Fruit fly (Drosophila melanogaster) whole organism, embryonic: ENCODE data around the gene TrpRS.
A peak's percentile ranks its signal among the peaks of the same experiment; 100 is the strongest.

Experiments used
- Adf1 ChIP-seq: fragments of 200-800 bp; sonication (Bioruptor generic); IDR thresholded peaks from 2 replicates; pipeline ENCODE4 v1.3.6; 2022; ENCODE audit warnings: missing biosample characterization, missing genetic modification characterization
- Asciz ChIP-seq: fragments of 200-800 bp; sonication (Bioruptor generic); optimal IDR thresholded peaks from 2 replicates; lab custom pipeline; 2017; ENCODE audit warnings: missing biosample characterization, mild to moderate bottlenecking, missing genetic modification characterization, missing genetic modification reagents
- Blimp-1 ChIP-seq: fragments of 200-800 bp; sonication (Bioruptor generic); optimal IDR thresholded peaks from 3 replicates; lab custom pipeline; 2018; ENCODE audit warnings: missing biosample characterization, missing genetic modification characterization, mild to moderate bottlenecking, moderate library complexity, missing genetic modification reagents
- CG11456 ChIP-seq: fragments of 200-800 bp; sonication (Bioruptor generic); IDR thresholded peaks from 3 replicates; pipeline ENCODE4 v1.3.6; 2022; ENCODE audit warnings: missing biosample characterization, missing genetic modification characterization
- CG12236 ChIP-seq: fragments of 200-800 bp; sonication (Bioruptor generic); optimal IDR thresholded peaks from 2 replicates; lab custom pipeline; 2016; ENCODE audit warnings: missing biosample characterization, missing genetic modification characterization
- CG12659 ChIP-seq: fragments of 200-800 bp; sonication (Bioruptor generic); optimal IDR thresholded peaks from 3 replicates; lab custom pipeline; 2017; ENCODE audit warnings: mild to moderate bottlenecking, missing biosample characterization, missing genetic modification reagents, missing genetic modification characterization
- CG14860 ChIP-seq: fragments of 200-800 bp; sonication (Bioruptor generic); IDR thresholded peaks from 3 replicates; pipeline ENCODE4 v1.3.6; 2022; ENCODE audit warnings: missing biosample characterization, missing genetic modification characterization; ENCODE audit not compliant: partially characterized antibody
- CG15011 ChIP-seq: fragments of 200-800 bp; sonication (Bioruptor generic); optimal IDR thresholded peaks from 3 replicates; lab custom pipeline; 2018; ENCODE audit warnings: missing biosample characterization, mild to moderate bottlenecking, missing genetic modification characterization
- CG15073 ChIP-seq: fragments of 200-800 bp; sonication (Bioruptor generic); optimal IDR thresholded peaks from 2 replicates; lab custom pipeline; 2016; ENCODE audit warnings: missing biosample characterization, missing genetic modification characterization
- CG1529 ChIP-seq: fragments of 200-800 bp; sonication (Bioruptor generic); optimal IDR thresholded peaks from 3 replicates; lab custom pipeline; 2018; ENCODE audit warnings: missing biosample characterization, missing genetic modification characterization
- CG18011 ChIP-seq: fragments of 200-800 bp; sonication (Bioruptor generic); optimal IDR thresholded peaks from 2 replicates; lab custom pipeline; 2017; ENCODE audit warnings: missing biosample characterization, missing genetic modification characterization, mild to moderate bottlenecking, moderate library complexity, missing genotype
- CG2199 ChIP-seq: fragments of 200-800 bp; sonication (Bioruptor generic); IDR thresholded peaks from 3 replicates; pipeline ENCODE4 v1.3.6; 2022; ENCODE audit warnings: missing biosample characterization, missing genetic modification characterization
- CG3281 ChIP-seq: fragments of 200-800 bp; sonication (Bioruptor generic); optimal IDR thresholded peaks from 3 replicates; lab custom pipeline; 2017; ENCODE audit warnings: missing biosample characterization, mild to moderate bottlenecking, missing genetic modification characterization
- CG3407 ChIP-seq: fragments of 200-800 bp; sonication (Bioruptor generic); optimal IDR thresholded peaks from 2 replicates; lab custom pipeline; 2018; ENCODE audit warnings: missing biosample characterization, mild to moderate bottlenecking, missing genetic modification characterization
- CG5953 ChIP-seq: fragments of 200-800 bp; sonication (Bioruptor generic); IDR thresholded peaks from 2 replicates; pipeline ENCODE4 v1.3.6; 2022; ENCODE audit warnings: missing biosample characterization, missing genetic modification characterization
- CG6272 ChIP-seq: fragments of 200-800 bp; sonication (Bioruptor generic); IDR thresholded peaks from 2 replicates; pipeline ENCODE4 v1.3.6; 2022; ENCODE audit warnings: missing biosample characterization, missing genetic modification characterization
- CG6689 ChIP-seq: fragments of 200-800 bp; sonication (Bioruptor generic); IDR thresholded peaks from 2 replicates; pipeline ENCODE4 v1.3.6; 2022; ENCODE audit warnings: missing biosample characterization, missing genetic modification characterization
- CG6813 ChIP-seq: fragments of 200-800 bp; sonication (Bioruptor generic); optimal IDR thresholded peaks from 2 replicates; lab custom pipeline; 2017; ENCODE audit warnings: missing biosample characterization, missing genetic modification characterization, mild to moderate bottlenecking, moderate library complexity, missing genetic modification reagents
- CG7987 ChIP-seq: fragments of 200-800 bp; sonication (Bioruptor generic); optimal IDR thresholded peaks from 2 replicates; lab custom pipeline; 2018; ENCODE audit warnings: missing biosample characterization, mild to moderate bottlenecking, missing genetic modification characterization, moderate library complexity
- CG8089 ChIP-seq: fragments of 200-800 bp; sonication (Bioruptor generic); optimal IDR thresholded peaks from 3 replicates; lab custom pipeline; 2016; ENCODE audit warnings: missing biosample characterization, missing genetic modification characterization
- CG8944 ChIP-seq: fragments of 200-800 bp; sonication (Bioruptor generic); optimal IDR thresholded peaks from 3 replicates; lab custom pipeline; 2016; ENCODE audit warnings: missing biosample characterization, missing genetic modification characterization
- CG9797 ChIP-seq: fragments of 200-800 bp; sonication (Bioruptor generic); optimal IDR thresholded peaks from 3 replicates; lab custom pipeline; 2018; ENCODE audit warnings: missing biosample characterization, mild to moderate bottlenecking, missing genetic modification characterization
- D ChIP-seq, 2 experiments: fragments of 200-800 bp in 1 of 2; fragments of >200 bp in 1 of 2; sonication (Bioruptor generic) in 1 of 2; optimal IDR thresholded peaks; 2 replicates in 1 of 2; 3 replicates in 1 of 2; lab custom pipeline; 2017; ENCODE audit warnings: mild to moderate bottlenecking in 1 of 2, missing biosample characterization in 1 of 2, missing genetic modification characterization in 1 of 2, missing genetic modification reagents in 1 of 2
- Fer2 ChIP-seq: fragments of 200-800 bp; sonication (Bioruptor generic); optimal IDR thresholded peaks from 2 replicates; lab custom pipeline; 2018; ENCODE audit warnings: missing biosample characterization, mild to moderate bottlenecking, missing genetic modification characterization, moderate library complexity
- Hr3 ChIP-seq: fragments of 200-800 bp; sonication (Bioruptor generic); optimal IDR thresholded peaks from 3 replicates; lab custom pipeline; 2016; ENCODE audit warnings: missing biosample characterization, missing genetic modification characterization
- Hr39 ChIP-seq: fragments of >200 bp; optimal IDR thresholded peaks from 2 replicates; lab custom pipeline; 2017
- Sin3A ChIP-seq: fragments of >200 bp; optimal IDR thresholded peaks from 2 replicates; lab custom pipeline; 2018
- Spps ChIP-seq: fragments of 200-800 bp; sonication (Bioruptor generic); optimal IDR thresholded peaks from 2 replicates; lab custom pipeline; 2018; ENCODE audit warnings: missing biosample characterization, mild to moderate bottlenecking, missing genetic modification characterization
- Sry-δ ChIP-seq: fragments of 200-800 bp; sonication (Bioruptor generic); optimal IDR thresholded peaks from 2 replicates; lab custom pipeline; 2016; ENCODE audit warnings: missing biosample characterization, missing genetic modification characterization
- ac ChIP-seq: fragments of 200-800 bp; sonication (Bioruptor generic); optimal IDR thresholded peaks from 3 replicates; lab custom pipeline; 2017; ENCODE audit warnings: missing biosample characterization, mild to moderate bottlenecking, missing genetic modification characterization
- ara ChIP-seq: fragments of 200-800 bp; sonication (Bioruptor generic); IDR thresholded peaks from 2 replicates; pipeline ENCODE4 v1.3.6; 2022; ENCODE audit warnings: missing biosample characterization, missing genetic modification characterization
- ash1 ChIP-seq: fragments of 200-800 bp; sonication (Bioruptor generic); optimal IDR thresholded peaks from 2 replicates; lab custom pipeline; 2018; ENCODE audit warnings: missing biosample characterization, mild to moderate bottlenecking, missing genetic modification characterization
- chif ChIP-seq, 2 experiments: fragments of 200-800 bp; sonication (Bioruptor generic); optimal IDR thresholded peaks; 3 replicates each; lab custom pipeline; 2016; ENCODE audit warnings: missing biosample characterization in 2 of 2, missing genetic modification characterization in 2 of 2
- dm ChIP-seq: fragments of 200-800 bp; sonication (Bioruptor generic); optimal IDR thresholded peaks from 3 replicates; lab custom pipeline; 2016; ENCODE audit warnings: missing biosample characterization, missing genetic modification characterization
- ems ChIP-seq: fragments of 200-800 bp; sonication (Bioruptor generic); optimal IDR thresholded peaks from 3 replicates; lab custom pipeline; 2016; ENCODE audit warnings: missing biosample characterization, missing genetic modification characterization
- ewg ChIP-seq: fragments of 200-800 bp; sonication (Bioruptor generic); optimal IDR thresholded peaks from 3 replicates; lab custom pipeline; 2017; ENCODE audit warnings: mild to moderate bottlenecking, missing biosample characterization, missing genetic modification reagents, missing genetic modification characterization
- fru ChIP-seq: fragments of >200 bp; optimal IDR thresholded peaks from 2 replicates; lab custom pipeline; 2017
- hth ChIP-seq: fragments of >200 bp; optimal IDR thresholded peaks from 2 replicates; lab custom pipeline; 2017; ENCODE audit warnings: inconsistent platforms
- inv ChIP-seq: fragments of 200-800 bp; sonication (Bioruptor generic); IDR thresholded peaks from 2 replicates; pipeline ENCODE4 v1.3.6; 2022; ENCODE audit warnings: missing biosample characterization, missing genetic modification characterization; ENCODE audit not compliant: partially characterized antibody
- otp ChIP-seq: fragments of 200-800 bp; sonication (Bioruptor generic); IDR thresholded peaks from 3 replicates; pipeline ENCODE4, ENCODE4 v1.3.6; 2022; ENCODE audit warnings: missing biosample characterization, missing genetic modification characterization
- p53 ChIP-seq: fragments of 200-800 bp; sonication (Bioruptor generic); optimal IDR thresholded peaks from 2 replicates; lab custom pipeline; 2016; ENCODE audit warnings: missing biosample characterization, missing genetic modification characterization
- prd ChIP-seq, 3 experiments: fragments of >200 bp in 2 of 3; fragments of 200-800 bp in 1 of 3; sonication (Bioruptor generic) in 1 of 3; optimal IDR thresholded peaks in 2 of 3; IDR thresholded peaks in 1 of 3; 2 replicates in 2 of 3; 3 replicates in 1 of 3; pipeline versions ENCODE4 v1.3.6 to Lab custom; 2017 to 2022; ENCODE audit warnings: missing biosample characterization in 1 of 3, missing genetic modification characterization in 1 of 3
- psq ChIP-seq: fragments of 200-800 bp; sonication (Bioruptor generic); optimal IDR thresholded peaks from 2 replicates; lab custom pipeline; 2017; ENCODE audit warnings: missing biosample characterization, missing genetic modification characterization
- pum ChIP-seq: fragments of 200-800 bp; sonication (Bioruptor generic); optimal IDR thresholded peaks from 2 replicates; lab custom pipeline; 2016; ENCODE audit warnings: missing biosample characterization, missing genetic modification characterization
- sob ChIP-seq: fragments of 200-800 bp; sonication (Bioruptor generic); IDR thresholded peaks from 2 replicates; pipeline ENCODE4 v1.3.6; 2022; ENCODE audit warnings: missing biosample characterization, missing genetic modification characterization
- tna ChIP-seq: fragments of 200-800 bp; sonication (Bioruptor generic); IDR thresholded peaks from 2 replicates; pipeline ENCODE4 v1.3.6; 2022; ENCODE audit warnings: missing biosample characterization, missing genetic modification characterization; ENCODE audit not compliant: partially characterized antibody
- tup ChIP-seq: fragments of 200-800 bp; sonication (Bioruptor generic); optimal IDR thresholded peaks from 2 replicates; lab custom pipeline; 2016; ENCODE audit warnings: missing biosample characterization, mild to moderate bottlenecking, missing genetic modification characterization, moderate library complexity
- tx ChIP-seq: fragments of 200-800 bp; sonication (Bioruptor generic); optimal IDR thresholded peaks from 2 replicates; lab custom pipeline; 2016; ENCODE audit warnings: missing biosample characterization, missing genetic modification characterization
- usp ChIP-seq: fragments of >200 bp; optimal IDR thresholded peaks from 2 replicates; lab custom pipeline; 2017; ENCODE audit warnings: missing biosample characterization, missing genetic modification characterization
- wdn ChIP-seq: fragments of 200-800 bp; sonication (Bioruptor generic); IDR thresholded peaks from 2 replicates; pipeline ENCODE4 v1.3.6; 2022; ENCODE audit warnings: missing biosample characterization, missing genetic modification characterization

Gene TrpRS

DNA sequence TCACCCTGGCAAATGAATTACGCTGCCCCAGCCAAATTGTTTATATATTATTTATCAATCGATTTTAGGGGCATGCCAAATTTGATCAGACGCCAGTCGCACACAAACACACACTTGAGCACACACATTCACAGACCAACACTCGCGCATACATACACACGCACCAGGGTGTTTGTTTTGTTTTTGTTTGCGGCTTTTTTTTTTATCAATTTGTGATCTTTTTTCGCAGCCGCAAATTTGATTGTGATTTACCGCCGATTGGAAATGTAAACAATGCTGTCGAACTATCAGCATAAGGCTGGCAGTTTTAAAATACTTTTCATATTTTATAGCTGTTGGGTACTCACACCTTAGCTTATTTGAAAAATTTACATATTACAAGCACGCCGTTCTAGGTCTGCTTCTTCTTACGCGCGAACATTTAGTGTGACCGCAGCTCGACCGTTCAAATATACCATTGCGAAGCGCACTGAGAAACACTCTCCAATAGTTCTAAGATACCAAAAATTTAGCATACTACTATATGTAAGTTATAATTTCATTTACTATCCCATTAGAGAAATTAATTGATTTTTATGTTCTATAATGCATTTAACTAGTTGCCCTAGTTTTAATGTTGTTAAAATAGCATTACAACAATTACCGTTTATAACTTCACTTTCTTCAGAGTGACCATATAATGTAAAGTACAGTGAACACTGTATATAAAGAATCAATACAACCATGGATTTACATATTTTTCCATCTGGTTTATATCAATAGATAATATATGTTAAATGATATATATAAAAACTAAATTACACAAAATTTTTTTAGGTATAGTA lies 29.2 kb downstream of the TrpRS start, which contains the start of gene pum (continued):
- TF ChIP-seq Hr3 (GFP tag; lab: Kevin White, UChicago) (peak; percentile 36), CG6272 (GFP tag; lab: Robert Waterston, UW) (no peak), CG3281 (no peak), CG3407 (no peak), Hr39 (no peak), CG15011 (GFP tag; lab: Kevin White, UChicago) (peak; percentile 8), CG15073 (GFP tag; lab: Kevin White, UChicago) (no peak), D (optimal IDR thresholded peaks at IDR 0.05; lab: Kevin White, UChicago) (no peak), D (GFP tag; optimal IDR thresholded peaks at IDR 0.05; lab: Kevin White, UChicago) (no peak), Sry-δ (no peak), CG1529 (GFP tag; lab: Kevin White, UChicago) (no peak), CG9797 (GFP tag; lab: Kevin White, UChicago) (peak; percentile 93), CG14860 (no peak), hth (lab: Kevin White, UChicago) (no peak), prd (optimal IDR thresholded peaks at IDR 0.05; lab: Kevin White, UChicago) (no peak), prd (GFP tag; IDR thresholded peaks at IDR 0.05; lab: Robert Waterston, UW) (peak; percentile 68), CG6813 (GFP tag; lab: Kevin White, UChicago) (no peak), usp (GFP tag; lab: Kevin White, UChicago) (no peak), tup (no peak), tx (GFP tag; lab: Kevin White, UChicago) (no peak), dm (peak; percentile 75), pum (GFP tag; lab: Kevin White, UChicago) (no peak), CG2199 (GFP tag; lab: Robert Waterston, UW) (no peak), p53 (GFP tag; lab: Kevin White, UChicago) (no peak), CG12236 (no peak), inv (GFP tag; lab: Robert Waterston, UW) (no peak), tna (GFP tag; lab: Robert Waterston, UW) (no peak), CG6689 (peak; percentile 47; the same call in 1 of the 2 replicates), Adf1 (GFP tag; lab: Robert Waterston, UW) (no peak), psq (GFP tag; lab: Kevin White, UChicago) (no peak), Fer2 (tag; lab: Kevin White, UChicago) (no peak), ems (GFP tag; lab: Kevin White, UChicago) (no peak), chif (GFP tag; optimal IDR thresholded peaks at IDR 0.05; lab: Kevin White, UChicago) (no peak), CG12659 (GFP tag; lab: Kevin White, UChicago) (peak; percentile 49), wdn (GFP tag; lab: Robert Waterston, UW) (no peak), ash1 (GFP tag; lab: Kevin White, UChicago) (no peak), Spps (tag; lab: Kevin White, UChicago) (peak; percentile 36), otp (GFP tag; lab: Robert Waterston, UW) (no peak), ewg (GFP tag; lab: Kevin White, UChicago) (peak; percentile 63), CG8944 (GFP tag; lab: Kevin White, UChicago) (no peak), sob (GFP tag; lab: Robert Waterston, UW) (0 out of 2 replicates have a peak, but pooled peaks have one; percentile 4), CG7987 (GFP tag; lab: Kevin White, UChicago) (no peak), CG11456 (GFP tag; lab: Robert Waterston, UW) (no peak), CG5953 (GFP tag; lab: Robert Waterston, UW) (no peak), CG18011 (GFP tag; lab: Kevin White, UChicago) (no peak), Sin3A (peak; percentile 17), fru (lab: Kevin White, UChicago) (no peak), ara (GFP tag; lab: Robert Waterston, UW) (peak; percentile 7; the same call in 1 of the 2 replicates), ac (GFP tag; lab: Kevin White, UChicago) (no peak), Asciz (GFP tag; lab: Kevin White, UChicago) (no peak), CG8089 (GFP tag; lab: Kevin White, UChicago) (no peak), Blimp-1 (GFP tag; lab: Kevin White, UChicago) (peak; percentile 53)
